Fruit fly (Drosophila melanogaster): Measurements from ENCODE around the gene Ubr3.

The Ubr3 gene

DNA sequence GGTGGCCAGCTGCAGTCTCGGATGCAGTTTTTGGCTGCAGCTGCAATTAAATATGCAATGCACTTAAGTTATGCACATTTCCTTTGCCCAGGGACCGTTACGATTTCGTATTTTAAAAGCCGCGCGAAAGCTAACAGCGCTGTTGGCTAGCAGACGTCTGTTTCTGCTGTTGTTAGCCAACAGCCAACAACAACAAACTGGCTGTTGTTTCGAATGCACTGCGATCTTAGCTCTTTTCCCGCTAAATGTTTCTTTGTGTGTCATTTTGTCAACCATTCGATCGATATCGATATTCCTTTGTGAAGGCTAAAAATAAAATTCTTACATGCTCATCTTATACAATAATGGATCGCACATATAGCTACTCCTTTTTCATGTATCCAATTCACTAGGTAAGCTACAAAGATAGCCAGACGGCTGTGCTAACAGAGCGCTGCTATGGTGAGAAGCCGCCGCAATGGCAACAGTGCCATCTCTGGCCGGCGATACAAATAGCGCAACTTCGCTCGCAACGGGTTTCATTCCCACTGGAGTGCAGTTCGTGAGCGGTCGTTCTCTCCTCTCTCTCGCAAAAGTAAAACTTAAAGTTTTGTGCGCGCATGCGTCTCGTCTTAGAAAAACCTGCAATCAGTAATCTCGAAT is 33.6 kb downstream of the Ubr3 start (continued):
- TF ChIP-seq CG14710 (tag; optimal IDR thresholded peaks at IDR 0.05) (peak; percentile 19), Fer1 (GFP tag; optimal IDR thresholded peaks at IDR 0.05) (peak; percentile 30), CG10565 (GFP tag; optimal IDR thresholded peaks at IDR 0.05) (no peak), knrl (GFP tag; IDR thresholded peaks at IDR 0.05; ENCODE audit: partially characterized antibody) (peak; percentile 23; the same call in 1 of the 3 replicates), z (GFP tag; IDR thresholded peaks at IDR 0.05) (no peak), Ada2b (GFP tag; IDR thresholded peaks at IDR 0.05) (no peak), CG32532 (GFP tag; IDR thresholded peaks at IDR 0.05) (0 out of 2 replicates have a peak, but pooled peaks have one; percentile 6), Sry-δ (GFP tag; optimal IDR thresholded peaks at IDR 0.05) (peak; percentile 14), E2f1 (GFP tag; IDR thresholded peaks at IDR 0.05) (no peak), Aef1 (GFP tag; IDR thresholded peaks at IDR 0.05) (no peak; the same call in 2 of the 3 replicates), HmgZ (tag; optimal IDR thresholded peaks at IDR 0.05) (peak; percentile 11), vvl (GFP tag; IDR thresholded peaks at IDR 0.05) (peak; percentile 39; the same call in 1 of the 2 replicates), CG10321 (GFP tag; IDR thresholded peaks at IDR 0.05) (no peak), Scr (GFP tag; IDR thresholded peaks at IDR 0.05; ENCODE audit: partially characterized antibody) (peak; percentile 32; the same call in 1 of the 2 replicates), insv (GFP tag; optimal IDR thresholded peaks at IDR 0.05) (peak in 1 of 2 experiments; percentile 32), BEAF-32 (GFP tag; optimal IDR thresholded peaks at IDR 0.05) (peak; percentile 45), Neu2 (GFP tag; optimal IDR thresholded peaks at IDR 0.05; ENCODE audit: borderline replicate concordance) (no peak), grn (GFP tag; optimal IDR thresholded peaks at IDR 0.05) (peak; percentile 38), Fer3 (tag; optimal IDR thresholded peaks at IDR 0.05) (no peak), B-H2 (GFP tag; optimal IDR thresholded peaks at IDR 0.05) (no peak), CG8359 (GFP tag; optimal IDR thresholded peaks at IDR 0.05; ENCODE audit: borderline replicate concordance) (no peak), nerfin-1 (tag; optimal IDR thresholded peaks at IDR 0.05) (peak; percentile 34), trem (tag; optimal IDR thresholded peaks at IDR 0.05) (peak; percentile 19), Optix (GFP tag; IDR thresholded peaks at IDR 0.05) (0 out of 3 replicates have a peak, but pooled peaks have one; percentile 18), chinmo (GFP tag; IDR thresholded peaks at IDR 0.05; ENCODE audit: partially characterized antibody) (peak; percentile 62; the same call in 2 of the 4 replicates), CG7839 (tag; optimal IDR thresholded peaks at IDR 0.05) (peak; percentile 0), zfh1 (GFP tag; IDR thresholded peaks at IDR 0.05) (0 out of 3 replicates have a peak, but pooled peaks have one; percentile 17), CG1024 (GFP tag; IDR thresholded peaks at IDR 0.05) (no peak), Sry-β (GFP tag; optimal IDR thresholded peaks at IDR 0.05) (peak; percentile 96), CG17186 (GFP tag; optimal IDR thresholded peaks at IDR 0.05) (peak; percentile 15), chm (GFP tag; IDR thresholded peaks at IDR 0.05) (peak; percentile 52; the same call in 1 of the 2 replicates), sug (tag; optimal IDR thresholded peaks at IDR 0.05) (peak; percentile 24), prd (optimal IDR thresholded peaks at IDR 0.05) (no peak), prd (GFP tag; IDR thresholded peaks at IDR 0.05) (no peak), CG9727 (GFP tag; optimal IDR thresholded peaks at IDR 0.05) (no peak), mld (GFP tag; IDR thresholded peaks at IDR 0.05; ENCODE audit: partially characterized antibody) (no peak), CG6765 (GFP tag; optimal IDR thresholded peaks at IDR 0.05) (no peak), Dp (GFP tag; optimal IDR thresholded peaks at IDR 0.05) (peak; percentile 42), ci (GFP tag; IDR thresholded peaks at IDR 0.05) (peak; percentile 58; the same call in 1 of the 3 replicates), CG6791 (GFP tag; IDR thresholded peaks at IDR 0.05; ENCODE audit: partially characterized antibody) (no peak), wdn (GFP tag; IDR thresholded peaks at IDR 0.05) (no peak), Mes4 (GFP tag; optimal IDR thresholded peaks at IDR 0.05) (no peak), CG11504 (tag; optimal IDR thresholded peaks at IDR 0.05) (peak; percentile 22), Dfd (GFP tag; optimal IDR thresholded peaks at IDR 0.05) (no peak), CG12942 (GFP tag; optimal IDR thresholded peaks at IDR 0.05) (no peak), Jarid2 (GFP tag; optimal IDR thresholded peaks at IDR 0.05) (peak; percentile 67), CG10147 (GFP tag; optimal IDR thresholded peaks at IDR 0.05) (peak; percentile 20), D19A (tag; optimal IDR thresholded peaks at IDR 0.05) (no peak), CG12299 (tag; optimal IDR thresholded peaks at IDR 0.05) (no peak)

All from whole organism, embryonic.